Fruit fly (Drosophila melanogaster) whole organism, embryonic: Measurements from ENCODE around the gene Takl1.

ENCODE experiments used
- CG15073 ChIP-seq: fragments of 200-800 bp; sonication (Bioruptor generic); optimal IDR thresholded peaks from 2 replicates; lab custom pipeline; 2016; ENCODE audit warnings: missing biosample characterization, missing genetic modification characterization
- Neu2 ChIP-seq: fragments of 200-800 bp; sonication (Bioruptor generic); optimal IDR thresholded peaks from 3 replicates; lab custom pipeline; 2016; ENCODE audit warnings: missing biosample characterization, missing genetic modification characterization, borderline replicate concordance
- gcm2 ChIP-seq: fragments of 200-800 bp; sonication (Bioruptor generic); optimal IDR thresholded peaks from 2 replicates; lab custom pipeline; 2016; ENCODE audit warnings: missing biosample characterization, missing genetic modification characterization
- repo ChIP-seq: fragments of 200-800 bp; sonication (Bioruptor generic); optimal IDR thresholded peaks from 2 replicates; lab custom pipeline; 2016; ENCODE audit warnings: missing biosample characterization, missing genetic modification characterization

dm6 chr3R:20735405-20735804 is 37.0 kb downstream of the Takl1 start, which contains the start of gene Cdk2:
- no peak for TF ChIP-seq gcm2
- TF ChIP-seq repo (GFP tag; lab: Kevin White, UChicago) = no peak
- TF ChIP-seq Neu2 (GFP tag; lab: Kevin White, UChicago) = no peak
- TF ChIP-seq CG15073 (GFP tag; lab: Kevin White, UChicago) = no peak
